Worm (Caenorhabditis elegans) whole organism, L1 larva: ENCODE data around the gene rhr-2.

Experiments
- dpl-1 ChIP-seq, 3 experiments: fragments of 150-350 bp in 2 of 3; sonication (generic microtip) in 1 of 3; optimal IDR thresholded peaks; 2 replicates each; lab custom pipeline; 2014 to 2017; ENCODE audit warnings: missing biosample characterization in 3 of 3, missing genetic modification characterization in 3 of 3, missing genetic modification reagents in 3 of 3
- lin-15B ChIP-seq: fragments of 150-350 bp; sonication (generic microtip); optimal IDR thresholded peaks from 3 replicates; lab custom pipeline; 2014; ENCODE audit warnings: missing biosample characterization, missing genetic modification characterization
- lin-39 ChIP-seq: fragments of 150-350 bp; optimal IDR thresholded peaks from 2 replicates; lab custom pipeline; 2014; ENCODE audit warnings: missing biosample characterization, missing genetic modification reagents, missing genetic modification characterization
- snpc-4 ChIP-seq: fragments of 150-350 bp; optimal IDR thresholded peaks from 2 replicates; lab custom pipeline; 2014; ENCODE audit warnings: missing biosample characterization, missing genetic modification characterization
- unc-130 ChIP-seq: fragments of 150-350 bp; optimal IDR thresholded peaks from 2 replicates; lab custom pipeline; 2017; ENCODE audit warnings: missing biosample characterization, missing genetic modification characterization, inconsistent platforms

ce11 chrV:11755848-11756247, 25.9 kb upstream of the rhr-2 start:
- TF ChIP-seq snpc-4 (tag; lab: Kevin White, UChicago) (no peak), unc-130 (tag; lab: Kevin White, UChicago) (no peak), lin-39 (no peak), dpl-1 (GFP tag; optimal IDR thresholded peaks at IDR 0.05; lab: Kevin White, UChicago) (no peak), lin-15B (no peak)
